Fruit fly (Drosophila melanogaster) whole organism, adult: ENCODE data around the gene wam.

ENCODE experiments used
- CG1620 ChIP-seq: fragments of 200-800 bp; sonication (Bioruptor generic); optimal IDR thresholded peaks from 2 replicates; lab custom pipeline; 2016; ENCODE audit warnings: missing biosample characterization, missing genetic modification characterization
- CG5204 ChIP-seq: fragments of 200-800 bp; sonication (Bioruptor generic); optimal IDR thresholded peaks from 2 replicates; lab custom pipeline; 2016; ENCODE audit warnings: missing biosample characterization, missing genetic modification characterization
- Hr96 ChIP-seq: fragments of 200-800 bp; sonication (Bioruptor generic); optimal IDR thresholded peaks from 2 replicates; lab custom pipeline; 2016; ENCODE audit warnings: missing biosample characterization, missing genetic modification characterization
- Mnt ChIP-seq: fragments of 200-800 bp; sonication (Bioruptor generic); optimal IDR thresholded peaks from 2 replicates; lab custom pipeline; 2016; ENCODE audit warnings: missing biosample characterization, mild to moderate bottlenecking, missing genetic modification characterization
- bab1 ChIP-seq: fragments of 200-800 bp; sonication (Bioruptor generic); optimal IDR thresholded peaks from 3 replicates; lab custom pipeline; 2019; ENCODE audit warnings: missing biosample characterization, mild to moderate bottlenecking, missing genetic modification characterization, moderate library complexity
- kay ChIP-seq: fragments of 200-800 bp; sonication (Bioruptor generic); peaks from one replicate; lab custom pipeline; 2016; ENCODE audit warnings: missing biosample characterization, missing genetic modification characterization, borderline replicate concordance

DNA sequence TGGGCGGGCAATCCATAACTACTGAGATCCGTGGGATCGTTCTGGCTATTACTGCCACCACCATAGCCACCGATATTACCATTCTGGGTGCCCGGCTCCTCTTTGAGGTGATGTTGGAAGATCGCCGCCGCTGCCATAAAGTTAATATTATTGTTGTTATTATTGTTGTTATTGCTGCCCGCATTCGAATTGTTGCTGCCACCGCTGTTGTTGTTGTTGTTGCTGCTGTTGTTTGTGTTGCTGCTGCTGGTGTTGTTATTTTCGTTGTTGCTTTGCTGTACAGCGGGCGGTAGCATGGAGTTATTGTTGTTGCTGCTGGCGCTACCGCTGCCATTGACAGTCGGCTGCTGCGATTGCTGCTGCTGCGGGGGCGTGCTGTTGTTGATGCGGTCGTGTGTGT is 4.4 kb upstream of the wam start:
- TF ChIP-seq kay (GFP tag; lab: Kevin White, UChicago) (no peak), Mnt (no peak), Hr96 (GFP tag; lab: Kevin White, UChicago) (no peak), CG5204 (GFP tag; lab: Kevin White, UChicago) (no peak), CG1620 (no peak), bab1 (GFP tag; lab: Kevin White, UChicago) (no peak)
